Worm (Caenorhabditis elegans) whole organism, late embryonic: ENCODE measurements around the gene ceh-13.
"Not testable (repeated sequence)": the region's sequence is repeated elsewhere in the genome, so short reads cannot be mapped to it uniquely, and the experiment has no call there.

ENCODE experiments used
- C08G9.2 ChIP-seq: sonication (generic microtip); optimal IDR thresholded peaks from 2 replicates; lab custom pipeline; 2016; ENCODE audit warnings: mild to moderate bottlenecking, missing genetic modification characterization, moderate library complexity, missing compliant biosample characterization
- nhr-11 ChIP-seq: fragments of 150-350 bp; optimal IDR thresholded peaks from 2 replicates; lab custom pipeline; 2014; ENCODE audit warnings: missing biosample characterization, missing genetic modification characterization
- tbx-7 ChIP-seq: sonication (generic microtip); optimal IDR thresholded peaks from 2 replicates; lab custom pipeline; 2016; ENCODE audit warnings: missing genotype, missing genetic modification characterization, missing compliant biosample characterization

The ceh-13 gene

DNA sequence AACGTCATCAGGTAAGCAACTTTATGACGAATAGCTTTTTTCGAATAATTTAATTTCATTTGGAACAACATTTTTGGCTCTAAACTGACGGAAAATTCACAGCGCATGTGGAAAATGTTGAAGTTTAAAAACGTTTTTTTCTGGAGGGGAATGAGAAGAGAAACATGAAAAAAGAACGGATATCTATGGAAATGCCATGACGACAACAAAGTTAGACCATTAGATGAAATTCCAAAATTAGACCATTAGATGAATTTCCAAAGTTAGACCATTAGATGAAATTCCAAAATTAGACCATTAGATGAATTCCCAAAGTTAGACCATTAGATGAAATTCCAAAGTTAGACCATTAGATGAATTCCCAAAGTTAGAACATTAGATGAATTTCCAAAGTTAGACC, 39.0 kb downstream of the ceh-13 start, which contains the start of gene Y80D4G.2:
TSS of gene Y80D4G.2 (minus strand) at position 101 of the 400 bp plus-strand sequence.
- not testable (repeated sequence) for TF ChIP-seq tbx-7, nhr-11, C08G9.2 (tag; lab: Kevin White, UChicago)
